Worm (Caenorhabditis elegans) whole organism, dauer: Measurements from ENCODE around the gene R11G10.4.

Experiments used
- unc-62 ChIP-seq: sonication (generic microtip); optimal IDR thresholded peaks from 2 replicates; lab custom pipeline; 2017; ENCODE audit warnings: missing biosample characterization, missing genetic modification reagents, missing genetic modification characterization

The R11G10.4 gene

DNA sequence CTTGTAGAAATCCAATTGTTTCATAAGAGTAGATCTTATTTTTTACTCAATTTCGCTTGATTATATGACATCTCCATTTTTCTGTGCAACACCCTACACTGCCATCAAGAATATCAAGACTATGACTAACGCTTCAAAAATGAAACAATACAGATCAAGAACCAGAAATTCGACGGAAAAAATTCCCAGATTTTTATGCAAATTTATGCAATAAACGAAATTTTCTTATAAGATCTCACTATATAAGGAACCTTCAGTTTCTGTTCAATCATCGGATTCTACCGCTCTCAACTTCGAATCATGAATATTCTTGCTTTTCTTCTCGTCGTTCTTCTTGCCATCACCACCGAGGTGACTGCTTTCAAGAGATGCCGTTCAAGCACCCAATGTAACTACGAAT is at the start of gene R11G10.4:
R11G10.4 (plus strand) TSS at position 301 of the 400 bp plus-strand sequence.
- TF ChIP-seq unc-62 (GFP tag; lab: Kevin White, UChicago) = no peak

DNA sequence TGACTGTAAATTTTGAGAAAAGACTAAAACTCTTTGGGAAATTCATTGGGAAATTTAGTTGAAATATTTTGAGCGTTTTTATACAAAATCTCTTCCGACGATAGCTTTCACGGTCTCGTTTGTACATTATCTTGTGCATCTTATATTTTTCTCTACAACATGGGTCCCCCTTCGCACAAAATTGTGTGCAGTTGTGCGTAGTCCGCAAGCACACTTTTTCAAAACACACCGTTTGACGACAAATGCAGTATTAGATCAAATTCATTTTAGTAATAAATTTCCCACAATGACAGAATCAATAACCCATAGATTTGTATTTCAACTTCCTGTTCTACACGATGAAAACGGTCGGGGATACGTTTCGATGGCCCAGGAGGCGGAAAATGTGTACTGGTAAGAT is 48.6 kb upstream of the R11G10.4 start, which contains the start of gene F25H9.2:
F25H9.2 (plus strand) TSS at position 226 of the 400 bp plus-strand sequence.
- no peak for TF ChIP-seq unc-62 (GFP tag; lab: Kevin White, UChicago)

DNA sequence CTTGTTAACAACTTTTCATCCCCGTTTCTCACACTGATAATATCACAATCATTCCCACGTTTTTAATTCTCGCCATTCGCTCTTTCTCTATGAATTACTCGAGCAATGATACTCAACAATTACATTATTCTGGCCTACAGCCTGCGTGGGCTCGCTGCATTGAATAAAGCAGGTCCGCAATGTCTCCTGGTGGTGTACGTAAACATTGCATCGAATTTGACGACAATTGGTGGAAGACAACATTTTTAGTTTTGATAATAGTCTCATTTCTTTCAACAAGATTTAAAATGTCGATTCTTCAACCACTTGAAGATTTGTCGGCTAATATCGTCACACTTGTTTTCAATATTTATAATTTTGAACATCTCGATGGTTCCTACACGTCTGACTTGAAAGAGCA is 47.1 kb upstream of the R11G10.4 start, which contains the start of gene bath-39:
bath-39 (plus strand) TSS at position 137 of the 400 bp plus-strand sequence.
- no peak for TF ChIP-seq unc-62 (GFP tag; lab: Kevin White, UChicago)

DNA sequence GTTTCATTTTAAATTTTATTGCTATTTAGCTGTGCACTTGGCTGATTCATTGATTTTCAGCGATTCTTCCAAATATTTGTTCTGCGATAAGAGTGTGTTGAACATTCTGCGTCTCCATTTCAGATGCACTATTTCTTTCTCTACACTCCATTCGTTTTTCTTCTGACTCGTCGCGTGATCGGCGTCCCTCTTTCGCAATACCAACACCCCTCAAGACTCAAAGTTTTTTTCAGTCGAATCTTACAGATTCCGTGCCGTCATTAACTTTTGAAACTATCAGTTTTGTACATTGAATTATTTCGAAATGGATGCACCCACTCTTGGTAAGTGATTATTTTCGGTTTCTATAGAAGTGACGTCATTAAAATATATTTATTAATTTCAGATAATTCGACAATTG is 43.4 kb upstream of the R11G10.4 start, which contains the start of gene frm-10:
frm-10 (plus strand) TSS at position 234 of the 400 bp plus-strand sequence.
- no peak for TF ChIP-seq unc-62 (GFP tag; lab: Kevin White, UChicago)

DNA sequence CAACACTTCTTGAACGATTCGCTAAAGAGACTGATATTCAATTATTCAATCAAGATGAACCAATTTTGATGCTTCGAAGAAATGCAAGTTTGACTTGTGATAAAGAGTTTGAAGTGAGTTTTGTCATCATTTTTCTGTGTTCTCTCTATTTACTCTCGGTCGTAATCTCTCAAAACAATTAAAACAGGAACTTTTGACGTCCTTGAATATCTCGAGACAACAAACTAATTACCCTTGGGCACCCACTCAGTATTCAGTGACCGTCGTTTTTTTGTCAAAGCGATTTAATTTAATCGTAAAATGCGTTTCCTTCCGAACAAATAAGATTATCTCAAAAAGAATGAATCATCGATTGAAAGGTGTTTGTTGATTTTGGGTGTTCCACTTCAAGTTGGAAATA is 42.3 kb upstream of the R11G10.4 start:
- no peak for TF ChIP-seq unc-62 (GFP tag; lab: Kevin White, UChicago)

DNA sequence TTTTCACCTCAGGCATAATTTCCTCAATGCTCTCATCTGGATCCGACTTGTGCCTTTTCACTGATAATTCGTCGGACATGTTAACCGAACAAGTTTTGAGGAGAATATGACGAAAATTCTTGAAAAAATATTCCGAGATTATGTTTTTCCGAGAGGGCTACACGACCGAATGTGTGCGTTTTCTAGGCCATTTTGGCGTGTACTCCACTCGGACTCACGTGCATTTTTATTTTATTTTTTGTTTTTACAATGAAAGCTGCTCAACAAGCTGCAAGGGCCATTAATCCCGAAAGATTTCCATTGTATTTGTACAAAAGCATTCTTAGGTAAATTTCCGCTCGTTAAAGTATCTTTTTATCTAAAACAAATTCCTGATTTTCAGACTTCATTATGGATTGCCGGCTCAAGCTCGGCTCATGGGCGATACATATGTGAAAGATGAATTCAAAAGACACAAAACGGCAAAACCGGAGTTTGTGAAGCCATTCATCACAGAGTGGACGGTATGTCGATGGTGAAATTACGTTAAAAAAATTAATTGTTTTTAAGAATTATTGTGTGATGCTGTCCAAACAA is 38.1 kb upstream of the R11G10.4 start, which contains the start of the genes F25H9.6 and F25H9.7:
F25H9.6 (minus strand) TSS at position 172 of the 576 bp plus-strand sequence.
F25H9.7 (plus strand) TSS at position 187 of the 576 bp plus-strand sequence.
- no peak for TF ChIP-seq unc-62 (GFP tag; lab: Kevin White, UChicago)

DNA sequence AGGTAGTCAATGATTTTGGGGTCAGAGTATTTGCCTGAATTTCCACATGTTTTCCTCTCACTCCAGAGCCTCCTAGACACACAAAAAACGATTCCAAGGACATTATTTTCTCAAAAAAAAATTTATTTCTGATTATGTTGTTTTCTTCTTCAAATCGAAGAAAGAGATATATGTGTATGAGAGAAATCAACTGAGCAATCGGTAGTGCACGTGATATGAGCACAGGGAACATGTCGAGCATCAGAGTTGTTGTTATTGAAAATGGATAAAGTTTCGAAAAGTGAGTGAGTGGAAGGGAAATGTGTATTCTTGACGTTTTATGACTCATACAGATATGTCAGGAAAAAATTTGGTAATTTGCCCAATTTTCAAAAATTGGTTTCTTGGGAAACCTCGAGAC is 34.4 kb upstream of the R11G10.4 start:
- no peak for TF ChIP-seq unc-62 (GFP tag; lab: Kevin White, UChicago)

DNA sequence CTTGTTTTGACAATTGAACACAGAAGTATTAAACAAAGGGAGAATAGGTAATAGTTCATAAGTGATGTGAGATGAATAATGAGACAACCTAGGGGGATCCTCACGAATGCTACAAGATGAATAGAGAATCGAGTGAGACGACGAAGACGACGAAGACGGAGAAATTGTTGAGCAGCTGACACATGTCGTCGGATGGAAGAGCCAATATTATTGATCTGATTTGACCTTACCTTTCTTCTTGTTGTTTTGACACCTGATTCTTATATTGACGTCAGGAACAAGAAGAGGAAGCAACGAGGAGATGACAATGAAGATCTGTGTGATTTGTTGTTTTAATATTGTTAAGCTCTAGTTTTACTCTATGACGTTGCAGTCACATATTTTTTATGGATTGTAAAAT is 33.0 kb upstream of the R11G10.4 start, which contains the start of gene T10G3.1:
T10G3.1 (minus strand) TSS at position 213 of the 400 bp plus-strand sequence.
- TF ChIP-seq unc-62 (GFP tag; lab: Kevin White, UChicago) = no peak

DNA sequence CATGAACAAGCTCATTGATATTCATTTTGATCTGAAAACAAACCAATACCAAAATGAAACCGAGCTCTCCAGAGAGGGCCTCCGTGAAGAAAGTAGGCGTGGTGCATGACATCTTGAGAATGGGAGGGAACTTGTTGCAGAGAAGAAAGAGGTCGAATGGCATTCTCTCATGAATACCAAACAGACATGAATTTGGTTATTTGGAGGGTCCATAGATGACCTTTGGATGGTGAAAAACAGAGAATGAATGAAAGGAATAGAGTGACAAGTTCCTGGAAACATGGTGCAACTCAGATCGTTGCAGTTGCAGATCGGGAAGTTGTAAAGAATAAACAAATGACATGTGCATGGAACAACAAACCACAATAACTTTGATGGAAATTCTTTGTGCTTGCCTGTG is 30.1 kb upstream of the R11G10.4 start, which contains the start of gene T10G3.8:
T10G3.8 (minus strand) TSS at position 101 of the 400 bp plus-strand sequence.
- no peak for TF ChIP-seq unc-62 (GFP tag; lab: Kevin White, UChicago)

DNA sequence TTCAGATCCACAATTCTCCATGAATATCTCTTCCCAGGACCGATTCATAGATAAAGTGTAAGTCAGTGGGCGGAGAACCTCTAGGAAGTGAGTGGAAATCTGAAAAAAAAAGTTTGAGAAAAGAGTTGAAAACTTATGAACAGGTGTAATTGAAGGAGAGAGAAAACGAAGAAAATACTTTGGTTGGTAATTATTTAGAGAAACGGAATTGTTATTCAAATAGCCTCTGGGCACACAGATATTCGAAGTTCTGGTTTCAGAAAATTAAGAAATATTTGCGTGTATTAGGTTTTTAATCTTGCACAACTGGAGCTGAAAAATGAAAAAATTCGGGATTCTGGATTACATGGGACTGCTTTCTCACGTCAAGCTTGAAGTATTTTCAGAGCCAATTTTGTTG is 26.7 kb upstream of the R11G10.4 start, which contains the start of gene T10G3.2:
T10G3.2 (minus strand) TSS at position 101 of the 400 bp plus-strand sequence.
- TF ChIP-seq unc-62 (GFP tag; lab: Kevin White, UChicago) = no peak

DNA sequence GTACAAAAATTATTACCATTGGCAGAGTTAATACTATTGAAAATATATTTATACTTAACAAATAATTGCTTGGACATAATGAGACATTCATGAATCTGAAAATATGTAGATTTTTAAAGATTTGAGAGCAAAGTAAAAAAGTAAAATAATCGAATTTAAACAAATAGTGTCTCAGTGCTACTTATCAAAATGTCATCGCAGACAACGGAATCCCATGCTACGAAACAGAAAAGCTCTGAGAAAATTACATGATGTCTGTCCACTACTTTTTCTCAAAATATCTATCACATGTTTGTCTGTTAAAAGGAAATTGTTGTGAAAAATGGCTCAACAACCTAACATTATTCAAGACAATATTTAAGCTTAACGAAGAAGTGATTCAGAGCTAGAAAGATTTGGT is 22.1 kb upstream of the R11G10.4 start, which contains the start of gene T10G3.4:
T10G3.4 (minus strand) TSS at position 101 of the 400 bp plus-strand sequence.
- TF ChIP-seq unc-62 (GFP tag; lab: Kevin White, UChicago) = no peak

DNA sequence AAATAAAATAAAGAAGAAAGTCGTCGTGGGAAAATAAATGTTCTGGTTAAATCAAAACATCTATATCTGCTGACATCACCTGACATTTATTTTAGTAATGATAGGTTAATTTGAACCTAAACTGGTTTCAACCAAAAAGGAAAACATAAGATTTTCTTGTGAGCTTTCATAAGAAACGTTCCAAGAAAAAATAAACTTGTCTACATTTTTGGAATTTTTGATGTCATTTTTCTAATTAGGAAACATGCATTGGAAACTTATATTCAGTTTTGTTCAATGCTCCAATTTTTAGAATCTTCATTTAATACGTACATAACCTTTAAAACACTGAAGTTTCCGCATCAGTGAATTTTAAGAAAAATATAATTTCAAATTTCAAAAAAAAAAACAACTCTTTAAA is 20.7 kb upstream of the R11G10.4 start:
- TF ChIP-seq unc-62 (GFP tag; lab: Kevin White, UChicago) = no peak

DNA sequence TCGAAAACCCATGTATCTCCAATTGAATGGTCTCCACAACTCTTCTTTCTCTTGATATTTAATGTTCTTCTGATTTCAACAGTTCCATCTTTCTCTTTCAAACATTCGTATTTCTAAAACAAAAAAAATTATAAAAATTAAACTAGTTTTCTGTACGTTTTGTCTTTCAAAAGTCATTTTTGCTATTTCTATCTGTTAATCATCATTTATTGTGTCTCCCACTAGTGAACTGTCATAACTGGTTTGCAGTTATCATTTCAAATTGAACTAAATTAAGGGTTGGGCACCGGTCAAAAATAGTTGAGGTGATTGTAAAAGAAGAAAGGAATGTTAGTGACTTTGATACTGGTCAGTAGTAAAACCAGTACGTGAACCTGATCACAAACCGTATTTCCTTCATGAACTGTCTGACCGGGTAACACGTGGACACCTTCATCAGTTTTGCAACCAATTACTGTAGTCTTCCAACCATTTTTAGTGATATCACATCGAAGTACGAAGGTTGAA is 18.1 kb upstream of the R11G10.4 start:
- TF ChIP-seq unc-62 (GFP tag; lab: Kevin White, UChicago) = no peak

DNA sequence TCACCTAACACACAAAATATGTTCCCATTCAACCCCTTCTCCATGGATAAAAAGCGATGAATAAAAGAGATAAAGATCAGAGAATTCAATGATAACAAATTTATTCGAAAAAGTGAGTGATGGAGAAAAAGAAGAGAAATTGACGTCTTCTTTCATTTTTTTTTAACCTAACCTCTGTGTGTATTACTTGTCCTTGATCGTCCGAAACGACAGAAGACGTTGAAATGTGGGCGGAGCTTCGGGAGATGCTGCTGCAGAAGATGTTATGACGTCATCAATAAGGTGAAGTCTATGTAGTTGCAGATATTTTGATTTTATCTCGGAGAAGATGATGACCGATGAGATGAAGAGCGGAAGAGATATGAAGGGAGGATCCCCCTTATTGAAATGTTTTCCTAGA is 16.6 kb upstream of the R11G10.4 start, which contains the start of gene T10G3.3:
T10G3.3 (minus strand) TSS at position 370 of the 400 bp plus-strand sequence.
- TF ChIP-seq unc-62 (GFP tag; lab: Kevin White, UChicago) = no peak

DNA sequence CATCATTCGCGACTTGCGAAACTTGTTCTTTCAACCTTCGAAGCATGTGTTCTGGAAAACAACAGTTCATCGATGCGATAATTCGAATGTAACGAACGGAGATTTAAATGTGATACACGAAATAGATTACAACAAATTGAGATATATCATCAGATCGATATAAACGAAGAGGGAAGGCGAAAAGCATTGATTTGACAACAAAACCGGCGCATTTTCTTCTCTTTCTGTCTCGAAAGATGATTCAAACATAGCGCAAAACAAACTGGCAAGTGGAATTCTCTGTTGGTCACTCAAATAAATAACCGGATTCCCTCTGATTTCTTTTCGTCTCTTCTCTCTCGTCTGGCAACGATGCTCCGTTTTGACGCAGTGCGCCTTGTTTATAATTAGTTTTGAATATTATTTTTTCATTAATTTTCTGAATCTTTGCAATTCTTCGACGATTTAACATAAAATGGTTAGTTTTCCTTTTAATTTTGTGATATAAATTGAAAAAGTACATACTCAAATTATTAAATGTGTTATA is 9.0 kb upstream of the R11G10.4 start, which contains the start of the genes eea-1 and gut-2:
eea-1 (minus strand) TSS at position 51 of the 526 bp plus-strand sequence.
gut-2 (plus strand) TSS at position 369 of the 526 bp plus-strand sequence.
- TF ChIP-seq unc-62 (GFP tag; lab: Kevin White, UChicago) = no peak

DNA sequence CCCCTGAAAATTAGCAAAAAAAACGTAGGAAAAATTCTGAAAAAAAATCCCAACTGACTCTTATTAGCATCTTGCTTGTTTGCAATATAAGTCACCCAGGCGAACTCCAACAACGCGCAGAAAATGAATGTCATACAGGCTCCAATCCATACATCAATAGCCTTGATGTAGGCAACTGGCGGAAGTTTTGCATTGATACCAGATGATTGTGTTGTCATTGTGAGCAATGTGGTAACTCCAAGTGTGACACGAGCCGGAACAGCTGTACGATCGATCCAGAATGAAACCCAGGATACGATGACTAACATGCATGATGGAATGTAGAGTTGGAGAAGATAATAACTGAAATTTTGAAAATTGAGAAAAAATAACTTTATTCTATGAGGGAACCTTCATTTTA is 7.2 kb upstream of the R11G10.4 start:
- TF ChIP-seq unc-62 (GFP tag; lab: Kevin White, UChicago) = no peak
